Worm (Caenorhabditis elegans) whole organism, L1 larva: ENCODE data around the gene rgs-3.

Experiments used
- C04F5.9 ChIP-seq: sonication (generic microtip); optimal IDR thresholded peaks from 2 replicates; lab custom pipeline; 2016; ENCODE audit warnings: missing genetic modification characterization, missing compliant biosample characterization
- C34B4.2 ChIP-seq: sonication (generic microtip); optimal IDR thresholded peaks from 2 replicates; lab custom pipeline; 2017; ENCODE audit warnings: mild to moderate bottlenecking, missing genetic modification characterization, missing compliant biosample characterization
- Y116A8C.19 ChIP-seq: sonication (generic microtip); optimal IDR thresholded peaks from 2 replicates; lab custom pipeline; 2016; ENCODE audit warnings: missing compliant biosample characterization, missing genetic modification characterization, borderline replicate concordance
- ceh-63 ChIP-seq: fragments of 200-800 bp; sonication (Bioruptor generic); optimal IDR thresholded peaks from 2 replicates; lab custom pipeline; 2018; ENCODE audit warnings: mild to moderate bottlenecking, missing genetic modification characterization, missing compliant biosample characterization
- ceh-8 ChIP-seq: fragments of 200-800 bp; sonication (Bioruptor generic); optimal IDR thresholded peaks from 2 replicates; lab custom pipeline; 2018; ENCODE audit warnings: mild to moderate bottlenecking, missing genetic modification characterization, moderate library complexity, missing compliant biosample characterization
- ceh-90 ChIP-seq: sonication (generic microtip); optimal IDR thresholded peaks from 2 replicates; lab custom pipeline; 2016; ENCODE audit warnings: missing genetic modification characterization, missing compliant biosample characterization
- dsc-1 ChIP-seq: sonication (generic microtip); optimal IDR thresholded peaks from 2 replicates; lab custom pipeline; 2016; ENCODE audit warnings: mild to moderate bottlenecking, missing genetic modification characterization, missing compliant biosample characterization
- efl-1 ChIP-seq, 4 experiments: fragments of 150-350 bp; optimal IDR thresholded peaks in 3 of 4; peaks in 1 of 4; 1 replicate in 1 of 4; 2 replicates in 3 of 4; lab custom pipeline; 2014; ENCODE audit warnings: missing biosample characterization in 2 of 4, missing genetic modification characterization in 2 of 4, missing genetic modification reagents in 2 of 4
- egl-13 ChIP-seq: sonication (generic microtip); optimal IDR thresholded peaks from 2 replicates; lab custom pipeline; 2016; ENCODE audit warnings: missing genotype, missing genetic modification reagents, missing genetic modification characterization, missing compliant biosample characterization
- ets-5 ChIP-seq: fragments of 200-800 bp; sonication (Bioruptor generic); IDR thresholded peaks from 2 replicates; pipeline ENCODE4 v1.3.6; 2022; ENCODE audit warnings: missing genetic modification characterization, missing compliant biosample characterization
- fkh-8 ChIP-seq: sonication (generic microtip); optimal IDR thresholded peaks from 2 replicates; lab custom pipeline; 2016; ENCODE audit warnings: mild to moderate bottlenecking, missing genetic modification characterization, missing compliant biosample characterization
- grh-1 ChIP-seq: fragments of 200-800 bp; sonication (Bioruptor generic); IDR thresholded peaks from 2 replicates; pipeline ENCODE4 v1.3.6; 2022; ENCODE audit warnings: missing genetic modification reagents, missing genetic modification characterization, missing compliant biosample characterization
- jun-1 ChIP-seq: fragments of 150-350 bp; optimal IDR thresholded peaks from 2 replicates; lab custom pipeline; 2014; ENCODE audit warnings: missing biosample characterization, missing genetic modification reagents, missing genetic modification characterization
- lin-13 ChIP-seq: fragments of 150-350 bp; optimal IDR thresholded peaks from 2 replicates; lab custom pipeline; 2014; ENCODE audit warnings: missing biosample characterization, missing genetic modification reagents, missing genetic modification characterization
- lin-14 ChIP-seq: fragments of 200-800 bp; sonication (Bioruptor generic); optimal IDR thresholded peaks from 2 replicates; lab custom pipeline; 2018; ENCODE audit warnings: mild to moderate bottlenecking, missing genetic modification characterization, moderate library complexity, missing compliant biosample characterization
- lin-15B ChIP-seq: fragments of 150-350 bp; sonication (generic microtip); optimal IDR thresholded peaks from 3 replicates; lab custom pipeline; 2014; ENCODE audit warnings: missing biosample characterization, missing genetic modification characterization
- lin-35 ChIP-seq, 2 experiments: fragments of 150-350 bp; optimal IDR thresholded peaks; 2 replicates each; lab custom pipeline; 2014; ENCODE audit warnings: missing biosample characterization in 2 of 2, missing genetic modification characterization in 2 of 2, missing genetic modification reagents in 2 of 2
- lin-39 ChIP-seq: fragments of 150-350 bp; optimal IDR thresholded peaks from 2 replicates; lab custom pipeline; 2014; ENCODE audit warnings: missing biosample characterization, missing genetic modification reagents, missing genetic modification characterization
- lir-3 ChIP-seq: sonication (generic microtip); optimal IDR thresholded peaks from 2 replicates; lab custom pipeline; 2016; ENCODE audit warnings: mild to moderate bottlenecking, missing genetic modification characterization, moderate library complexity, missing compliant biosample characterization; ENCODE audit not compliant: poor library complexity
- lsy-2 ChIP-seq, 2 experiments: fragments of 150-350 bp; optimal IDR thresholded peaks; 2 replicates each; lab custom pipeline; 2014; ENCODE audit warnings: missing biosample characterization in 2 of 2, missing genetic modification characterization in 2 of 2
- mdl-1 ChIP-seq, 2 experiments: fragments of 150-350 bp; optimal IDR thresholded peaks; 2 replicates each; lab custom pipeline; 2014 to 2017; ENCODE audit warnings: missing biosample characterization in 2 of 2, missing genetic modification characterization in 2 of 2, inconsistent platforms in 1 of 2
- mep-1 ChIP-seq: fragments of 150-350 bp; optimal IDR thresholded peaks from 2 replicates; lab custom pipeline; 2014; ENCODE audit warnings: missing biosample characterization, missing genetic modification characterization
- nhr-11 ChIP-seq: fragments of 150-350 bp; optimal IDR thresholded peaks from 2 replicates; lab custom pipeline; 2014; ENCODE audit warnings: missing biosample characterization, missing genetic modification characterization
- nhr-20 ChIP-seq: sonication (generic microtip); optimal IDR thresholded peaks from 2 replicates; lab custom pipeline; 2016; ENCODE audit warnings: mild to moderate bottlenecking, missing genetic modification characterization, missing compliant biosample characterization
- nhr-237 ChIP-seq: fragments of 150-350 bp; optimal IDR thresholded peaks from 2 replicates; lab custom pipeline; 2014; ENCODE audit warnings: missing biosample characterization, missing genetic modification characterization
- nhr-71 ChIP-seq: sonication (generic microtip); optimal IDR thresholded peaks from 2 replicates; lab custom pipeline; 2016; ENCODE audit warnings: mild to moderate bottlenecking, missing genetic modification characterization, moderate library complexity, missing compliant biosample characterization
- nhr-77 ChIP-seq: fragments of 150-350 bp; optimal IDR thresholded peaks from 2 replicates; lab custom pipeline; 2014; ENCODE audit warnings: missing biosample characterization, missing genetic modification characterization
- pax-3 ChIP-seq: fragments of 200-800 bp; sonication (Bioruptor generic); optimal IDR thresholded peaks from 2 replicates; lab custom pipeline; 2018; ENCODE audit warnings: mild to moderate bottlenecking, missing genetic modification characterization, moderate library complexity, missing compliant biosample characterization
- pqm-1 ChIP-seq: sonication (generic microtip); optimal IDR thresholded peaks from 3 replicates; lab custom pipeline; 2017; ENCODE audit warnings: missing biosample characterization, missing genetic modification characterization
- rnt-1 ChIP-seq: sonication (generic microtip); optimal IDR thresholded peaks from 2 replicates; lab custom pipeline; 2016; ENCODE audit warnings: mild to moderate bottlenecking, missing genetic modification characterization, moderate library complexity, missing compliant biosample characterization
- snu-23 ChIP-seq: sonication (generic microtip); optimal IDR thresholded peaks from 2 replicates; lab custom pipeline; 2016; ENCODE audit warnings: missing genetic modification characterization, missing compliant biosample characterization
- tbx-2 ChIP-seq: sonication (generic microtip); optimal IDR thresholded peaks from 2 replicates; lab custom pipeline; 2016; ENCODE audit warnings: missing genetic modification characterization, missing compliant biosample characterization
- tlp-1 ChIP-seq: fragments of 150-350 bp; optimal IDR thresholded peaks from 2 replicates; lab custom pipeline; 2014; ENCODE audit warnings: missing biosample characterization, missing genetic modification characterization
- unc-30 ChIP-seq: sonication (generic microtip); optimal IDR thresholded peaks from 2 replicates; lab custom pipeline; 2017; ENCODE audit warnings: missing biosample characterization, missing genetic modification characterization
- unc-98 ChIP-seq: fragments of 200-800 bp; sonication (Bioruptor generic); IDR thresholded peaks from 2 replicates; pipeline ENCODE4 v1.3.6; 2022; ENCODE audit warnings: missing genetic modification characterization, missing compliant biosample characterization
- vab-15 ChIP-seq: sonication (generic microtip); optimal IDR thresholded peaks from 2 replicates; lab custom pipeline; 2017; ENCODE audit warnings: missing genotype, mild to moderate bottlenecking, missing genetic modification characterization, missing compliant biosample characterization
- xbp-1 ChIP-seq: sonication (generic microtip); optimal IDR thresholded peaks from 2 replicates; lab custom pipeline; 2016; ENCODE audit warnings: missing genetic modification characterization, missing compliant biosample characterization
- zip-4 ChIP-seq: fragments of 200-800 bp; sonication (Bioruptor generic); optimal IDR thresholded peaks from 2 replicates; lab custom pipeline; 2018; ENCODE audit warnings: mild to moderate bottlenecking, missing genetic modification characterization, moderate library complexity, missing compliant biosample characterization
- ztf-11 ChIP-seq, 2 experiments: sonication (generic microtip); optimal IDR thresholded peaks; 2 replicates each; lab custom pipeline; 2016 to 2017; ENCODE audit warnings: missing genetic modification characterization in 2 of 2, missing biosample characterization in 1 of 2, missing compliant biosample characterization in 1 of 2

The rgs-3 gene

DNA sequence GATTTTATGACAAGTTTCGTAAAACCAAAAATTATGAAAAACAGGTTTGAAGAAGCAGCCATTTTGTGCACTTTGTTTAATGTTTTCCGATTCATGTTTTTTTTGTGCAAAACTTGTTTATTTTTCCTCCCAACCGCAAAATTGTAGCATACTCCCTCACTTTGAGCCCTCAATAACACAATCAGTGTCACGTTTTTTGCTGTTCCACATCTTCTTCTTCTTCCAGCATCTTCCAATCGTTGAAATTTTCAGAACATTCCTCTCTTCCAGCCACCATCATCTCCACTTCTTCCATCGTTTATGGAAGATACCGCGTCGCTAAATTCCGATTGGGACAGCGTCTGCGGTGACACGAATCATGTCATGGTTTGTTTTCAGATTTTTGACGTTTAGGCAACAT, 33.0 kb downstream of the rgs-3 start, which contains the start of gene abts-3:
Gene abts-3 (plus strand): TSS at position 301 of the 400 bp plus-strand sequence.
- TF ChIP-seq ztf-11 (tag; optimal IDR thresholded peaks at IDR 0.05; lab: Kevin White, UChicago) = no peak
- TF ChIP-seq vab-15 (tag; lab: Kevin White, UChicago) = no peak
- TF ChIP-seq nhr-11 (tag; lab: Kevin White, UChicago) = no peak
- TF ChIP-seq dsc-1 (tag; lab: Kevin White, UChicago) = no peak
- TF ChIP-seq lin-39 (tag; lab: Kevin White, UChicago) = no peak
- TF ChIP-seq ceh-63 (GFP tag; lab: Kevin White, UChicago) = no peak
- TF ChIP-seq nhr-20 (tag; lab: Kevin White, UChicago) = no peak
- TF ChIP-seq lin-13 (GFP tag; lab: Kevin White, UChicago) = no peak

DNA sequence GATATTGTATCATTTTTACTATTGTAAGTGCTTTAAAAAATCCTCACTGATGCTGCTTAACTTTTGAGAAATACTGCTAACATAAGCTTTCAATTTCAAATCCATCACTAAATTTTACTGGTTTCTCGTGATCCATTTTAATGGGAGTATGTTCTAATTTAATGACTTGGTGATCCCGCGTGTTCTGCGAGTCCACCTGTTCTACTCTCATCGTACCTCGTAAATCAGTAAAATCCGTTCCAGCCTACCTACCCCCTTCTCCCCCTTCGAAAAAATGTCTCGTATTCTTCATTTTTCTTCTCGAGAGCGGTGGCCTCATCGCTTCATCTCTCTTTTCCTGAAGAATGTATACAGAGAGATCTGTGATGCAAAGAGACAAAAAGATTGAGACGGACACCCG, 35.9 kb downstream of the rgs-3 start:
- no peak for TF ChIP-seq lin-35 (GFP tag; optimal IDR thresholded peaks at IDR 0.05; lab: Kevin White, UChicago)

DNA sequence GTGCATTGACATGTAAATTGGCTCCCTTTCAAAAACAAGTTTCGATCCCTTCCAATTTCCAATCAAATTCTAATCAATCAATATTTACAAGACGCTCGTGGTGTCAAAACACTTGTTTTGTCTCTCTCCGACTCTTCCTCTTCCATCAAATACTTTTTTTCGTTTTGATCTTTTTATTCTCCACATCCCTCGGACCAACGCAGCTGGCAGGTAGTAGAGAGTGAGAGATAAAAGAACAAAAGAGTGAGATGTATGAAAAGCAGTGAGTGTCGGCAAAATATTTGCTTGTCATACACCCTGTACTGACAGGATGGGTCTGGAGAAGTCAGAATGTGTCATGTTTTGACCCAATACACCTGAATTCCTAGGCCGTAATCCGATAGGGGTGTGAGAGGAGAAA, 37.1 kb downstream of the rgs-3 start:
- TF ChIP-seq ceh-90 (no peak), ets-5 (GFP tag; lab: Robert Waterston, UW) (no peak), mep-1 (peak; percentile 33), lir-3 (tag; lab: Kevin White, UChicago) (no peak), egl-13 (tag; lab: Kevin White, UChicago) (no peak), unc-30 (tag; lab: Kevin White, UChicago) (no peak), fkh-8 (tag; lab: Kevin White, UChicago) (no peak), unc-98 (GFP tag; lab: Robert Waterston, UW) (no peak), jun-1 (tag; lab: Kevin White, UChicago) (no peak), nhr-71 (no peak), C04F5.9 (no peak), ceh-63 (GFP tag; lab: Kevin White, UChicago) (no peak), zip-4 (GFP tag; lab: Kevin White, UChicago) (no peak), tbx-2 (no peak), lin-14 (GFP tag; lab: Kevin White, UChicago) (peak; percentile 50), mdl-1 (tag; optimal IDR thresholded peaks at IDR 0.05; lab: Kevin White, UChicago) (no peak), ceh-8 (no peak), snu-23 (GFP tag; lab: Kevin White, UChicago) (peak; percentile 10), xbp-1 (tag; lab: Kevin White, UChicago) (no peak), pax-3 (tag; lab: Kevin White, UChicago) (no peak), lsy-2 (tag; optimal IDR thresholded peaks at IDR 0.05; lab: Kevin White, UChicago) (no peak), pqm-1 (tag; lab: Kevin White, UChicago) (no peak), efl-1 (optimal IDR thresholded peaks at IDR 0.05; lab: Kevin White, UChicago) (no peak), efl-1 (GFP tag; optimal IDR thresholded peaks at IDR 0.05 in 1 of 2; lab: Kevin White, UChicago) (no peak), Y116A8C.19 (tag; lab: Kevin White, UChicago) (no peak), C34B4.2 (tag; lab: Kevin White, UChicago) (no peak), rnt-1 (tag; lab: Kevin White, UChicago) (peak; percentile 48), nhr-11 (tag; lab: Kevin White, UChicago) (no peak), grh-1 (GFP tag; lab: Robert Waterston, UW) (no peak), dsc-1 (tag; lab: Kevin White, UChicago) (no peak), tlp-1 (tag; lab: Kevin White, UChicago) (no peak), lin-39 (tag; lab: Kevin White, UChicago) (no peak), lin-15B (tag; lab: Kevin White, UChicago) (no peak), nhr-237 (tag; lab: Kevin White, UChicago) (no peak), nhr-77 (tag; lab: Kevin White, UChicago) (no peak)
